Worm (Caenorhabditis elegans): ENCODE measurements around the gene cest-2.1.
"Not testable (repeated sequence)": the region's sequence is repeated elsewhere in the genome, so short reads cannot be mapped to it uniquely, and the experiment has no call there.

Gene cest-2.1

ce11 chrV:14205214-14205613 is 33.9 kb upstream of the cest-2.1 start, which contains the start of gene T16A9.3:
Gene T16A9.3, plus strand, starts transcription at chrV:14205514.
- not testable (repeated sequence) for TF ChIP-seq ceh-6 (GFP tag; optimal IDR thresholded peaks at IDR 0.05); ceh-14 (tag; optimal IDR thresholded peaks at IDR 0.05); ahr-1 (tag; optimal IDR thresholded peaks at IDR 0.05)

DNA sequence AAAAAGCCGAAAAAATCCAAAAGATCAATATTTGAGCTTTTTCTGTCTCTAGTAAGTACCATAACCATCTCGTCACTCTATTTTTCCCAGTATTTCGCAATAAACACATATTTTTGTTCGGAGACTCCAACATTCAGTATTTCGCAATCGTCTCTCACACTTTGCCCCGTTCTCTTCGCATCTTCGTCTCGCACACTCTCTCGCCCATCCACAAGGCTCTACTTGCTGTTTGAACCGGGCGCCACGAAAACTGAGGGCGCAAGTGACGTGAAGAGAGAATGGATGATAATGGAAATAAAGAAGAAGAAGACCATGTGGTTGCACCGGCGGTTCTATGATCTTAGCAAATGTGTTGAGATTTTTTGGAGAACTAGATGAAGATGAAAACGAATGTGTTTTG is 28.8 kb upstream of the cest-2.1 start:
- TF ChIP-seq pha-4 (tag; optimal IDR thresholded peaks at IDR 0.05) (no peak), ets-4 (tag; optimal IDR thresholded peaks at IDR 0.05) (peak; percentile 8), dve-1 (tag; optimal IDR thresholded peaks at IDR 0.05) (peak; percentile 78), tbx-2 (tag; optimal IDR thresholded peaks at IDR 0.05) (peak; percentile 45), ceh-30 (tag; optimal IDR thresholded peaks at IDR 0.05) (no peak), ceh-6 (GFP tag; optimal IDR thresholded peaks at IDR 0.05) (no peak), ref-2 (tag; optimal IDR thresholded peaks at IDR 0.05) (no peak), ceh-19 (GFP tag; optimal IDR thresholded peaks at IDR 0.05) (no peak), tbx-7 (tag; optimal IDR thresholded peaks at IDR 0.05) (no peak), syd-9 (tag; optimal IDR thresholded peaks at IDR 0.05) (no peak), unc-55 (GFP tag; optimal IDR thresholded peaks at IDR 0.05) (peak; percentile 75), ttx-3 (tag; optimal IDR thresholded peaks at IDR 0.05) (no peak), ceh-18 (tag; optimal IDR thresholded peaks at IDR 0.05) (peak; percentile 81), unc-42 (tag; optimal IDR thresholded peaks at IDR 0.05) (peak; percentile 28), nfya-1 (tag; optimal IDR thresholded peaks at IDR 0.05) (peak; percentile 50), madf-2 (tag; optimal IDR thresholded peaks at IDR 0.05) (no peak), ceh-22 (tag; optimal IDR thresholded peaks at IDR 0.05) (no peak), lim-6 (tag; optimal IDR thresholded peaks at IDR 0.05) (no peak), dmd-4 (tag; optimal IDR thresholded peaks at IDR 0.05; ENCODE audit: borderline replicate concordance) (no peak), unc-3 (GFP tag; conservative IDR thresholded peaks at IDR 0.05) (no peak), unc-3 (tag; optimal IDR thresholded peaks at IDR 0.05) (no peak)

ce11 chrV:14197651-14198050 is 26.4 kb upstream of the cest-2.1 start:
- no peak for TF ChIP-seq pqm-1 (tag; optimal IDR thresholded peaks at IDR 0.05)

ce11 chrV:14194514-14194913 is 23.2 kb upstream of the cest-2.1 start:
- TF ChIP-seq elt-2 (tag; optimal IDR thresholded peaks at IDR 0.05): no peak
- no peak for TF ChIP-seq ceh-9 (tag; optimal IDR thresholded peaks at IDR 0.05)
- no peak for TF ChIP-seq tbx-2 (tag; optimal IDR thresholded peaks at IDR 0.05)
- no peak for TF ChIP-seq K09A11.1 (tag; optimal IDR thresholded peaks at IDR 0.05; ENCODE audit: insufficient read depth)
- no peak for TF ChIP-seq pqm-1 (tag; optimal IDR thresholded peaks at IDR 0.05)
- TF ChIP-seq C38D4.7 (GFP tag; optimal IDR thresholded peaks at IDR 0.05): no peak
- TF ChIP-seq lim-6 (tag; optimal IDR thresholded peaks at IDR 0.05): no peak
- no peak for TF ChIP-seq mec-3 (tag; optimal IDR thresholded peaks at IDR 0.05; ENCODE audit: borderline replicate concordance)

DNA sequence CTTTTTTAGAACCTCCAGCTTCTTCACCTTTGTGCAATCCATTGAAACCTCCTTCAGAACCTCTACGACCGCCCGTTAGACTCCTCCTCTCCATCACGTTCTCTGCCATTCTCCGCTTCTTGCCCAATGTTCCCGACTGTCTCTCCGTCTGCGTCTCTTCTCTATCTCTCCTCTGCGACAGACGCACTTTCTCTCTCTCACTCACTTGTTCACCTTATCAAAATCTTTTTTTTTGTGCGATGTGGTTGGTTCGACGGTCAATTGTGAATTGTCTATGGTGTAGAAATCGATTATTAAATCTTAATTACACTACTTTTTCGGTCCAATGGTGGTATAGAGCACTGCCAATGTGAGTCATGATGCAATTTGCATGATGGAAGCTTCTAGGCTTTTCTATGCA is 22.2 kb upstream of the cest-2.1 start, which contains the start of gene atfs-1:
Gene atfs-1, plus strand, starts transcription at position 213 of the 400 bp plus-strand sequence.
- TF ChIP-seq hlh-8 (tag; optimal IDR thresholded peaks at IDR 0.05): no peak
- peak; percentile 55 for TF ChIP-seq unc-55 (GFP tag; optimal IDR thresholded peaks at IDR 0.05)
- TF ChIP-seq syd-9 (tag; optimal IDR thresholded peaks at IDR 0.05): no peak
- TF ChIP-seq tbx-2 (tag; optimal IDR thresholded peaks at IDR 0.05): peak; percentile 44
- TF ChIP-seq fax-1 (tag; optimal IDR thresholded peaks at IDR 0.05): no peak
- peak; percentile 8 for TF ChIP-seq dve-1 (tag; optimal IDR thresholded peaks at IDR 0.05)
- TF ChIP-seq hlh-13 (GFP tag; optimal IDR thresholded peaks at IDR 0.05): no peak
- no peak for TF ChIP-seq odd-2 (tag; optimal IDR thresholded peaks at IDR 0.05)
- TF ChIP-seq sdc-2 (tag; optimal IDR thresholded peaks at IDR 0.05): no peak
- peak; percentile 25 for TF ChIP-seq nfya-1 (tag; optimal IDR thresholded peaks at IDR 0.05)
- TF ChIP-seq ceh-31 (tag; optimal IDR thresholded peaks at IDR 0.05): peak; percentile 54
- peak; percentile 53 for TF ChIP-seq ceh-18 (tag; optimal IDR thresholded peaks at IDR 0.05)
- TF ChIP-seq ztf-16 (tag; optimal IDR thresholded peaks at IDR 0.05): no peak
- peak; percentile 11 for TF ChIP-seq pqm-1 (tag; optimal IDR thresholded peaks at IDR 0.05)
- peak; percentile 48 for TF ChIP-seq unc-42 (tag; optimal IDR thresholded peaks at IDR 0.05)

Data from whole organism, late embryonic.